Worm (Caenorhabditis elegans) whole organism, late embryonic: Measurements from ENCODE around the gene str-9.
A peak's percentile ranks its signal among the peaks of the same experiment; 100 is the strongest.
"Not testable (repeated sequence)": the region's sequence is repeated elsewhere in the genome, so short reads cannot be mapped to it uniquely, and the experiment has no call there.

Experiments
- C08G9.2 ChIP-seq: sonication (generic microtip); optimal IDR thresholded peaks from 2 replicates; lab custom pipeline; 2016; ENCODE audit warnings: mild to moderate bottlenecking, missing genetic modification characterization, moderate library complexity, missing compliant biosample characterization
- K09A11.1 ChIP-seq: sonication (generic microtip); optimal IDR thresholded peaks from 2 replicates; lab custom pipeline; 2017; ENCODE audit warnings: antibody characterized with exemption, mild to moderate bottlenecking, missing genetic modification characterization, missing compliant biosample characterization; ENCODE audit not compliant: insufficient read depth
- ahr-1 ChIP-seq: sonication (generic microtip); optimal IDR thresholded peaks from 2 replicates; lab custom pipeline; 2016; ENCODE audit warnings: missing genetic modification characterization, missing compliant biosample characterization
- ceh-18 ChIP-seq: sonication (generic microtip); optimal IDR thresholded peaks from 2 replicates; lab custom pipeline; 2016; ENCODE audit warnings: missing genetic modification characterization, missing compliant biosample characterization
- ceh-22 ChIP-seq: sonication (generic microtip); optimal IDR thresholded peaks from 2 replicates; lab custom pipeline; 2017; ENCODE audit warnings: missing biosample characterization, missing genetic modification characterization
- ceh-30 ChIP-seq: fragments of 150-350 bp; optimal IDR thresholded peaks from 2 replicates; lab custom pipeline; 2014; ENCODE audit warnings: missing biosample characterization, missing genetic modification characterization
- ceh-31 ChIP-seq: sonication (generic microtip); optimal IDR thresholded peaks from 2 replicates; lab custom pipeline; 2016; ENCODE audit warnings: missing genetic modification characterization, missing compliant biosample characterization
- ceh-34 ChIP-seq: sonication (generic microtip); optimal IDR thresholded peaks from 2 replicates; lab custom pipeline; 2016; ENCODE audit warnings: mild to moderate bottlenecking, missing genetic modification characterization, missing compliant biosample characterization
- ceh-45 ChIP-seq: fragments of 200-800 bp; sonication (Bioruptor generic); IDR thresholded peaks from 2 replicates; pipeline ENCODE4 v1.3.6; 2022; ENCODE audit warnings: missing genetic modification reagents, missing genetic modification characterization, missing compliant biosample characterization
- ceh-48 ChIP-seq: sonication (generic microtip); optimal IDR thresholded peaks from 2 replicates; lab custom pipeline; 2016; ENCODE audit warnings: missing genetic modification characterization, inconsistent platforms, missing compliant biosample characterization
- dmd-4 ChIP-seq: sonication (generic microtip); optimal IDR thresholded peaks from 2 replicates; lab custom pipeline; 2016; ENCODE audit warnings: borderline replicate concordance, missing genetic modification characterization, missing compliant biosample characterization
- dve-1 ChIP-seq: sonication (generic microtip); optimal IDR thresholded peaks from 2 replicates; lab custom pipeline; 2017; ENCODE audit warnings: antibody characterized with exemption, mild to moderate bottlenecking, missing genetic modification characterization, missing compliant biosample characterization
- elt-2 ChIP-seq: sonication (generic microtip); optimal IDR thresholded peaks from 2 replicates; lab custom pipeline; 2016; ENCODE audit warnings: missing genetic modification reagents, missing genetic modification characterization, missing compliant biosample characterization
- ets-4 ChIP-seq: sonication (generic microtip); optimal IDR thresholded peaks from 2 replicates; lab custom pipeline; 2016; ENCODE audit warnings: missing genetic modification characterization, missing compliant biosample characterization
- eyg-1 ChIP-seq: sonication (generic microtip); optimal IDR thresholded peaks from 2 replicates; lab custom pipeline; 2016; ENCODE audit warnings: missing genotype, missing genetic modification characterization, missing compliant biosample characterization
- fkh-10 ChIP-seq: fragments of 150-350 bp; optimal IDR thresholded peaks from 2 replicates; lab custom pipeline; 2014; ENCODE audit warnings: missing biosample characterization, missing genetic modification reagents, missing genetic modification characterization
- fkh-6 ChIP-seq: sonication (generic microtip); optimal IDR thresholded peaks from 2 replicates; lab custom pipeline; 2016; ENCODE audit warnings: missing genetic modification characterization, missing compliant biosample characterization
- gmeb-2 ChIP-seq: sonication (generic microtip); optimal IDR thresholded peaks from 2 replicates; lab custom pipeline; 2016; ENCODE audit warnings: missing genetic modification characterization, inconsistent platforms, missing compliant biosample characterization
- hlh-13 ChIP-seq: fragments of 200-800 bp; sonication (Bioruptor generic); optimal IDR thresholded peaks from 2 replicates; lab custom pipeline; 2018; ENCODE audit warnings: mild to moderate bottlenecking, missing genetic modification characterization, missing compliant biosample characterization
- hlh-15 ChIP-seq: sonication (generic microtip); optimal IDR thresholded peaks from 2 replicates; lab custom pipeline; 2016; ENCODE audit warnings: missing genetic modification characterization, missing compliant biosample characterization
- hlh-30 ChIP-seq: sonication (generic microtip); optimal IDR thresholded peaks from 2 replicates; lab custom pipeline; 2017; ENCODE audit warnings: antibody characterized with exemption, missing genetic modification characterization, missing compliant biosample characterization; ENCODE audit not compliant: insufficient read depth
- hlh-6 ChIP-seq: sonication (generic microtip); optimal IDR thresholded peaks from 2 replicates; lab custom pipeline; 2016; ENCODE audit warnings: missing genotype, missing genetic modification characterization, missing compliant biosample characterization
- hlh-8 ChIP-seq: sonication (generic microtip); optimal IDR thresholded peaks from 2 replicates; lab custom pipeline; 2016; ENCODE audit warnings: missing genotype, missing genetic modification characterization, missing compliant biosample characterization
- lim-6 ChIP-seq: sonication (generic microtip); optimal IDR thresholded peaks from 2 replicates; lab custom pipeline; 2016; ENCODE audit warnings: missing genetic modification characterization, missing compliant biosample characterization
- lin-11 ChIP-seq: fragments of 200-800 bp; sonication (Bioruptor generic); optimal IDR thresholded peaks from 2 replicates; lab custom pipeline; 2018; ENCODE audit warnings: mild to moderate bottlenecking, missing genetic modification characterization, missing compliant biosample characterization
- mec-3 ChIP-seq: sonication (generic microtip); optimal IDR thresholded peaks from 2 replicates; lab custom pipeline; 2016; ENCODE audit warnings: borderline replicate concordance, missing genetic modification characterization, missing compliant biosample characterization
- nfya-1 ChIP-seq: sonication (generic microtip); optimal IDR thresholded peaks from 2 replicates; lab custom pipeline; 2017; ENCODE audit warnings: missing genetic modification characterization, mild to moderate bottlenecking, missing compliant biosample characterization, antibody characterized with exemption, moderate library complexity
- nhr-11 ChIP-seq: fragments of 150-350 bp; optimal IDR thresholded peaks from 2 replicates; lab custom pipeline; 2014; ENCODE audit warnings: missing biosample characterization, missing genetic modification characterization
- nhr-232 ChIP-seq: sonication (generic microtip); optimal IDR thresholded peaks from 2 replicates; lab custom pipeline; 2016; ENCODE audit warnings: missing genetic modification characterization, missing compliant biosample characterization
- pat-9 ChIP-seq: fragments of 200-800 bp; sonication (Bioruptor generic); optimal IDR thresholded peaks from 2 replicates; lab custom pipeline; 2018; ENCODE audit warnings: mild to moderate bottlenecking, missing genetic modification characterization, moderate library complexity, missing compliant biosample characterization
- pha-4 ChIP-seq: fragments of 150-350 bp; optimal IDR thresholded peaks from 2 replicates; lab custom pipeline; 2018; ENCODE audit warnings: missing biosample characterization, missing genetic modification reagents, missing genetic modification characterization
- ref-2 ChIP-seq: sonication (generic microtip); optimal IDR thresholded peaks from 2 replicates; lab custom pipeline; 2016; ENCODE audit warnings: missing genetic modification characterization, missing compliant biosample characterization
- sdc-2 ChIP-seq: sonication (generic microtip); optimal IDR thresholded peaks from 2 replicates; lab custom pipeline; 2016; ENCODE audit warnings: missing genotype, missing genetic modification characterization, missing compliant biosample characterization
- tbx-2 ChIP-seq: sonication (generic microtip); optimal IDR thresholded peaks from 2 replicates; lab custom pipeline; 2016; ENCODE audit warnings: missing genetic modification characterization, missing compliant biosample characterization
- tbx-7 ChIP-seq: sonication (generic microtip); optimal IDR thresholded peaks from 2 replicates; lab custom pipeline; 2016; ENCODE audit warnings: missing genotype, missing genetic modification characterization, missing compliant biosample characterization
- ttx-3 ChIP-seq: sonication (generic microtip); optimal IDR thresholded peaks from 2 replicates; lab custom pipeline; 2016; ENCODE audit warnings: missing genetic modification reagents, missing genetic modification characterization, missing compliant biosample characterization
- unc-3 ChIP-seq, 2 experiments: fragments of 200-800 bp in 1 of 2; sonication (Bioruptor generic) in 1 of 2; sonication (generic microtip) in 1 of 2; conservative IDR thresholded peaks in 1 of 2; optimal IDR thresholded peaks in 1 of 2; 2 replicates each; pipeline versions ENCODE4 v1.3.6 to Lab custom; 2016 to 2022; ENCODE audit warnings: missing compliant biosample characterization in 2 of 2, missing genetic modification characterization in 2 of 2, missing genetic modification reagents in 1 of 2
- unc-42 ChIP-seq: sonication (generic microtip); optimal IDR thresholded peaks from 2 replicates; lab custom pipeline; 2016; ENCODE audit warnings: missing genotype, missing genetic modification characterization, missing compliant biosample characterization
- unc-55 ChIP-seq: sonication (generic microtip); optimal IDR thresholded peaks from 2 replicates; lab custom pipeline; 2017; ENCODE audit warnings: missing biosample characterization, missing genetic modification reagents, missing genetic modification characterization
- unc-86 ChIP-seq: sonication (generic microtip); optimal IDR thresholded peaks from 2 replicates; lab custom pipeline; 2016; ENCODE audit warnings: missing genetic modification characterization, missing compliant biosample characterization
- ztf-16 ChIP-seq: sonication (generic microtip); optimal IDR thresholded peaks from 2 replicates; lab custom pipeline; 2017; ENCODE audit warnings: missing genetic modification characterization, missing compliant biosample characterization

str-9 gene

DNA sequence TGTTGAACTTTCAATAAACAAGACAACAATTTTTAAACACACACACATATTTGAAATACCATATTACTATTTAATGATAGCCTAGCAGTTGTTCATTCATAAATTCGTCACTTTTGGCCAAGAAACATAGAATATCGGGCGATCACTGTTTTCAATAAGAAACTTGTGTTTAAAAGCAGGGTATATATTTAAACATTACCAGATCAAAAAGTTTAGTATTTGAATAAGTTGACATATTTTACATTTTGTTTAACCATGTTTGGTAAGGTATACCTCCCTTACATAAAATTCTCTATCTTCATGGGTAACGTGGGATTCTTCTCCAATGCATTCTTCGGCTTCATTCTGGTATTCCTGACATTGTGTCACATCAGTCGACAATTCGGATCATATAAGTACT is 3.8 kb upstream of the str-9 start, which contains the start of gene str-8:
TSS of gene str-8 (plus strand) at position 301 of the 400 bp plus-strand sequence.
- not testable (repeated sequence) for TF ChIP-seq hlh-6; hlh-15; pha-4 (tag; lab: Kevin White, UChicago)

DNA sequence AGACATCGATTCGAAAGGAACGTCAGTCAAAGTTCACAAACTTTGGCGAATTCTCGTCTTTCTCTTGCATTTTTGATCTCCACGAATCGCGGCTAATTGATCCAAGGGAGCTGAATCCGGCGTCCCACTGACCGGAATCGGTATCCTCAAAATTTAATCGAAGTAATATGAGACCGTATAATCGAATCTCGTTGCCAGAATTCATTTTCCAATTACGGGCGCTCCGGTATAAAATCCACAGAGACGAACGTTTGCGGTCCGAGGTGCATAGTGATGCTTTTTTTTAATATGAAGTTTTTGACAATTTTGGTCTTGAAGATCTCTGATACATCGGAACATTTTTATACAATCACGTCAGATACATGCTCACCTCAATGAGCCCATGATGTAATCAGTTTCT is 904 bp upstream of the str-9 start:
- TF ChIP-seq gmeb-2, result no peak
- no peak for TF ChIP-seq dmd-4 (tag; lab: Kevin White, UChicago)
- no peak for TF ChIP-seq ttx-3 (tag; lab: Kevin White, UChicago)
- no peak for TF ChIP-seq fkh-6 (tag; lab: Kevin White, UChicago)
- TF ChIP-seq sdc-2 (tag; lab: Kevin White, UChicago), result no peak
- no peak for TF ChIP-seq lim-6 (tag; lab: Kevin White, UChicago)
- TF ChIP-seq pat-9 (tag; lab: Kevin White, UChicago), result no peak
- no peak for TF ChIP-seq fkh-10 (GFP tag; lab: Kevin White, UChicago)
- no peak for TF ChIP-seq ceh-18 (tag; lab: Kevin White, UChicago)
- no peak for TF ChIP-seq eyg-1

DNA sequence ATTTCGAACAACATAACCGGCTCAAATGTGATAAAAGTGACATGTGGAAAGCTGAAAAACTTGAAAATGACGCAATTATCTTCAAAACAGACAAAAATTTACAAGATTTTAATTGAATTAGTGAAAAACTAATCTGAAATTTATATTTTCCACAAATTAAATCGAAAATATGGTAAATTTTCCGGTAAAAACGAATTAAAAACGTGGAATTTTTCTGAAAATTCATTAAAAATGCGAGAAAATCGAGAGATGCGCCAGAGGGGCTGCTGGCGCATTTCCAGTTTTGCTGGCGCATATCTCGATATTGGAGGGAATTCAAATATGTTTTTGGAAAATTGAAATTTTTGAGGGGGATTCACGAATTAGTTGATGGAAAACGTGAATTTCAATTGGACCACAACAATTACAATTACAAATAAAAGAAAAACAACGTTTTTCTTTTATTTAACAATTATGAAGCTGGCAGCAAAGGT is 7.6 kb downstream of the str-9 start, which contains the start of the genes haf-3 and F57A10.2:
TSS of gene haf-3 (minus strand) at position 51 of the 473 bp plus-strand sequence.
TSS of gene F57A10.2 (plus strand) at position 454 of the 473 bp plus-strand sequence.
- TF ChIP-seq dve-1 (tag; lab: Kevin White, UChicago) (peak; percentile 52), unc-55 (peak; percentile 39), unc-3 (GFP tag; conservative IDR thresholded peaks at IDR 0.05; lab: Robert Waterston, UW) (no peak), unc-3 (tag; optimal IDR thresholded peaks at IDR 0.05; lab: Kevin White, UChicago) (peak; percentile 13), ceh-31 (tag; lab: Kevin White, UChicago) (no peak), ztf-16 (tag; lab: Kevin White, UChicago) (peak; percentile 10), nfya-1 (tag; lab: Kevin White, UChicago) (peak; percentile 77), elt-2 (tag; lab: Kevin White, UChicago) (peak; percentile 54), ceh-30 (tag; lab: Kevin White, UChicago) (peak; percentile 84), gmeb-2 (peak; percentile 8), tbx-7 (tag; lab: Kevin White, UChicago) (no peak), unc-42 (peak; percentile 76), ceh-48 (no peak), tbx-2 (no peak), pha-4 (tag; lab: Kevin White, UChicago) (no peak), ttx-3 (tag; lab: Kevin White, UChicago) (peak; percentile 2), hlh-30 (peak; percentile 7), hlh-15 (no peak), nhr-232 (tag; lab: Kevin White, UChicago) (no peak), pat-9 (tag; lab: Kevin White, UChicago) (peak; percentile 14), ceh-22 (tag; lab: Kevin White, UChicago) (no peak), unc-86 (tag; lab: Kevin White, UChicago) (peak; percentile 46), hlh-13 (no peak), ets-4 (tag; lab: Kevin White, UChicago) (peak; percentile 1), lin-11 (tag; lab: Kevin White, UChicago) (peak; percentile 10), ceh-34 (peak; percentile 4), ceh-18 (tag; lab: Kevin White, UChicago) (peak; percentile 32)

- 0 out of 2 replicates have a peak, but pooled peaks have one; percentile 37 for TF ChIP-seq ceh-45 (GFP tag; lab: Robert Waterston, UW)
Observed at ce11 chrV:15767385-15767784, 8.8 kb downstream of the str-9 start.

DNA sequence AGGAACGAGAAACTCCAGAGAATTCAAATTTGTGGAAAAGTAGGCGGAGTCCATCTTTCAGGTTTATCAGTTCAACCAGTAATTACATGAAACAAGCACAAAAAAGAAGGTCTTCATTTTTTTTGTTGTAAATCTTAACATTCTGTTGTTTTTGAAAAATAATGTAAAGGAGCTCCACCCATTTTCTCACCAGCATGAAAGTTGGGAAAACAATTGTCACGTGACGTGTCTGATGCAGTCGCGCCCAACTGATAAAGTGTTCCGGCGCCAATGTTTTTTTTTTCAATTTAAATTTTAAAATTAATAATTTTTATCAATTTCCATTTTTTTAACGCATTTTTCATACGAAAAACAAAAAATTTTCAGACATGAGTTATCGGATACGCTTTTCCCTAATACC is 10.5 kb downstream of the str-9 start, which contains the start of gene F57A10.4:
TSS of gene F57A10.4 (plus strand) at position 367 of the 400 bp plus-strand sequence.
- TF ChIP-seq hlh-8, result no peak
- no peak for TF ChIP-seq lin-11 (tag; lab: Kevin White, UChicago)
- no peak for TF ChIP-seq mec-3 (tag; lab: Kevin White, UChicago)
- TF ChIP-seq ceh-30 (tag; lab: Kevin White, UChicago), result no peak
- TF ChIP-seq K09A11.1, result no peak
- no peak for TF ChIP-seq gmeb-2
- no peak for TF ChIP-seq C08G9.2
- no peak for TF ChIP-seq dve-1 (tag; lab: Kevin White, UChicago)
- TF ChIP-seq ahr-1 (tag; lab: Kevin White, UChicago), result no peak
- TF ChIP-seq sdc-2 (tag; lab: Kevin White, UChicago), result no peak
- no peak for TF ChIP-seq nhr-11 (tag; lab: Kevin White, UChicago)
- no peak for TF ChIP-seq ref-2
